Worm (Caenorhabditis elegans): ENCODE measurements around the gene hach-1.

hach-1 gene

ce11 chrIII:5550844-5551243 is 4.4 kb upstream of the hach-1 start:
- TF ChIP-seq let-526 (GFP tag; IDR thresholded peaks at IDR 0.05) (0 out of 2 replicates have a peak, but pooled peaks have one; percentile 56), lin-40 (tag; optimal IDR thresholded peaks at IDR 0.05) (peak; percentile 29), hmg-1.2 (GFP tag; IDR thresholded peaks at IDR 0.05) (no peak), B0035.1 (tag; optimal IDR thresholded peaks at IDR 0.05) (peak; percentile 9), nhr-90 (tag; optimal IDR thresholded peaks at IDR 0.05) (peak; percentile 48), madf-10 (tag; optimal IDR thresholded peaks at IDR 0.05) (peak; percentile 43), ekl-4 (GFP tag; IDR thresholded peaks at IDR 0.05) (peak; percentile 54; the same call in 1 of the 2 replicates), tbx-9 (tag; optimal IDR thresholded peaks at IDR 0.05; ENCODE audit: borderline replicate concordance) (no peak), B0336.3 (GFP tag; IDR thresholded peaks at IDR 0.05) (peak; percentile 82), ztf-25 (GFP tag; IDR thresholded peaks at IDR 0.05) (no peak), repo-1 (tag; optimal IDR thresholded peaks at IDR 0.05) (peak; percentile 39), ZK185.1 (tag; optimal IDR thresholded peaks at IDR 0.05; ENCODE audit: poor library complexity, severe bottlenecking) (peak; percentile 47), lin-26 (GFP tag; IDR thresholded peaks at IDR 0.05) (0 out of 2 replicates have a peak, but pooled peaks have one; percentile 53), mel-28 (tag; optimal IDR thresholded peaks at IDR 0.05; ENCODE audit: borderline replicate concordance) (peak; percentile 47), aptf-2 (GFP tag; conservative IDR thresholded peaks at IDR 0.05) (0 out of 2 replicates have a peak, but pooled peaks have one; percentile 4), Y95B8A.8 (GFP tag; IDR thresholded peaks at IDR 0.05) (peak; percentile 78; the same call in 1 of the 2 replicates), tlf-1 (GFP tag; optimal IDR thresholded peaks at IDR 0.05) (peak; percentile 64), ztf-3 (GFP tag; optimal IDR thresholded peaks at IDR 0.05) (no peak), Y53G8AR.9 (GFP tag; conservative IDR thresholded peaks at IDR 0.05) (peak; percentile 63; the same call in 1 of the 2 replicates), ama-1 (optimal IDR thresholded peaks at IDR 0.05) (peak; percentile 82), ama-1 (GFP tag; optimal IDR thresholded peaks at IDR 0.05) (no peak), Y79H2A.3 (GFP tag; conservative IDR thresholded peaks at IDR 0.05) (peak; percentile 42; the same call in 1 of the 2 replicates), attf-5 (GFP tag; optimal IDR thresholded peaks at IDR 0.05) (peak; percentile 8), efl-1 (GFP tag; optimal IDR thresholded peaks at IDR 0.05) (no peak), F33H1.4 (GFP tag; IDR thresholded peaks at IDR 0.05) (0 out of 2 replicates have a peak, but pooled peaks have one; percentile 4), nhr-27 (tag; optimal IDR thresholded peaks at IDR 0.05) (no peak), zim-3 (tag; optimal IDR thresholded peaks at IDR 0.05) (peak; percentile 5), Y56A3A.18 (GFP tag; IDR thresholded peaks at IDR 0.05) (0 out of 2 replicates have a peak, but pooled peaks have one; percentile 33), cebp-1 (GFP tag; IDR thresholded peaks at IDR 0.05) (0 out of 2 replicates have a peak, but pooled peaks have one; percentile 34), cebp-1 (tag; optimal IDR thresholded peaks at IDR 0.05) (peak; percentile 72), lir-1 (GFP tag; conservative IDR thresholded peaks at IDR 0.05) (0 out of 2 replicates have a peak, but pooled peaks have one; percentile 28), nfyb-1 (GFP tag; IDR thresholded peaks at IDR 0.05) (peak; percentile 44)

ce11 chrIII:5552072-5552667 is 3.1 kb upstream of the hach-1 start, which contains the start of gene F09F7.6:
Gene F09F7.6, minus strand, starts transcription at chrIII:5552135.
- TF ChIP-seq ceh-58 (GFP tag; IDR thresholded peaks at IDR 0.05) = no peak
- no peak for TF ChIP-seq rpc-1 (optimal IDR thresholded peaks at IDR 0.05)
- TF ChIP-seq rpc-1 (tag; optimal IDR thresholded peaks at IDR 0.05) = no peak
- no peak for TF ChIP-seq egrh-3 (GFP tag; IDR thresholded peaks at IDR 0.05)
- no peak for TF ChIP-seq F57C9.4 (tag; optimal IDR thresholded peaks at IDR 0.05)
- no peak for TF ChIP-seq snpc-1.1 (tag; optimal IDR thresholded peaks at IDR 0.05; ENCODE audit: insufficient read depth)
- peak; percentile 25 for TF ChIP-seq atf-7 (tag; optimal IDR thresholded peaks at IDR 0.05)
- TF ChIP-seq ZK185.1 (tag; optimal IDR thresholded peaks at IDR 0.05; ENCODE audit: poor library complexity, severe bottlenecking) = peak; percentile 1
- no peak for TF ChIP-seq unc-62 (GFP tag; optimal IDR thresholded peaks at IDR 0.05)
- 0 out of 2 replicates have a peak, but pooled peaks have one; percentile 23 for TF ChIP-seq lir-1 (GFP tag; conservative IDR thresholded peaks at IDR 0.05)
- TF ChIP-seq tlf-1 (GFP tag; optimal IDR thresholded peaks at IDR 0.05) = peak; percentile 42
- TF ChIP-seq repo-1 (tag; optimal IDR thresholded peaks at IDR 0.05) = no peak
- TF ChIP-seq snpc-1.3 (tag; optimal IDR thresholded peaks at IDR 0.05; ENCODE audit: insufficient read depth) = no peak
- TF ChIP-seq tbp1 (GFP tag; optimal IDR thresholded peaks at IDR 0.05) = peak; percentile 30
- TF ChIP-seq nfyb-1 (GFP tag; IDR thresholded peaks at IDR 0.05) = 0 out of 2 replicates have a peak, but pooled peaks have one; percentile 34
- TF ChIP-seq Y53F4B.3 (GFP tag; IDR thresholded peaks at IDR 0.05) = no peak
- TF ChIP-seq K11D2.4 (GFP tag; IDR thresholded peaks at IDR 0.05) = peak; percentile 46; the same call in 1 of the 2 replicates
- TF ChIP-seq aptf-2 (GFP tag; conservative IDR thresholded peaks at IDR 0.05) = no peak
- TF ChIP-seq mcd-1 (GFP tag; IDR thresholded peaks at IDR 0.05) = no peak; the same call in 1 of the 2 replicates
- no peak for TF ChIP-seq ztf-25 (GFP tag; IDR thresholded peaks at IDR 0.05)
- TF ChIP-seq hlh-12 (tag; optimal IDR thresholded peaks at IDR 0.05) = no peak
- peak; percentile 38 for TF ChIP-seq attf-5 (GFP tag; optimal IDR thresholded peaks at IDR 0.05)
- peak; percentile 62 for TF ChIP-seq K12H6.12 (tag; optimal IDR thresholded peaks at IDR 0.05)
